Fruit fly (Drosophila melanogaster) whole organism, embryonic: ENCODE measurements around the gene Pak.

Source experiments
- Ada2b ChIP-seq: fragments of 200-800 bp; sonication (Bioruptor generic); IDR thresholded peaks from 2 replicates; pipeline ENCODE4 v1.3.6; 2022; ENCODE audit warnings: missing biosample characterization, missing genetic modification characterization
- Awh ChIP-seq: fragments of 200-800 bp; sonication (Bioruptor generic); IDR thresholded peaks from 2 replicates; pipeline ENCODE4, ENCODE4 v1.3.6; 2022; ENCODE audit warnings: missing biosample characterization, missing genetic modification characterization
- Bdp1 ChIP-seq: fragments of 200-800 bp; sonication (Bioruptor generic); optimal IDR thresholded peaks from 3 replicates; lab custom pipeline; 2016; ENCODE audit warnings: missing biosample characterization, missing genetic modification characterization
- CG10267 ChIP-seq: fragments of 200-800 bp; sonication (Bioruptor generic); optimal IDR thresholded peaks from 2 replicates; lab custom pipeline; 2018; ENCODE audit warnings: missing biosample characterization, mild to moderate bottlenecking, missing genetic modification characterization, moderate library complexity
- CG10565 ChIP-seq: fragments of 200-800 bp; sonication (Bioruptor generic); optimal IDR thresholded peaks from 3 replicates; lab custom pipeline; 2016; ENCODE audit warnings: missing biosample characterization, mild to moderate bottlenecking, missing genetic modification characterization
- CG11695 ChIP-seq: fragments of 200-800 bp; sonication (Bioruptor generic); IDR thresholded peaks from 3 replicates; pipeline ENCODE4 v1.3.6; 2022; ENCODE audit warnings: missing biosample characterization, missing genetic modification characterization
- CG14014 ChIP-seq: fragments of 200-800 bp; sonication (Bioruptor generic); IDR thresholded peaks from 2 replicates; pipeline ENCODE4 v1.3.6; 2022; ENCODE audit warnings: missing biosample characterization, missing genetic modification characterization
- CG15011 ChIP-seq: fragments of 200-800 bp; sonication (Bioruptor generic); optimal IDR thresholded peaks from 3 replicates; lab custom pipeline; 2018; ENCODE audit warnings: missing biosample characterization, mild to moderate bottlenecking, missing genetic modification characterization
- CG16815 ChIP-seq: fragments of 200-800 bp; sonication (Bioruptor generic); optimal IDR thresholded peaks from 3 replicates; lab custom pipeline; 2017; ENCODE audit warnings: missing biosample characterization, mild to moderate bottlenecking, missing genetic modification characterization
- CG17186 ChIP-seq: fragments of 200-800 bp; sonication (Bioruptor generic); optimal IDR thresholded peaks from 3 replicates; lab custom pipeline; 2017; ENCODE audit warnings: missing biosample characterization, missing genetic modification reagents, missing genetic modification characterization
- CG17568 ChIP-seq: fragments of 200-800 bp; sonication (Bioruptor generic); optimal IDR thresholded peaks from 2 replicates; lab custom pipeline; 2018; ENCODE audit warnings: missing biosample characterization, mild to moderate bottlenecking, missing genetic modification characterization, moderate library complexity
- CG17912 ChIP-seq: fragments of 200-800 bp; sonication (Bioruptor generic); optimal IDR thresholded peaks from 2 replicates; lab custom pipeline; 2018; ENCODE audit warnings: missing biosample characterization, mild to moderate bottlenecking, missing genetic modification characterization
- CG2678 ChIP-seq: fragments of 200-800 bp; sonication (Bioruptor generic); optimal IDR thresholded peaks from 3 replicates; lab custom pipeline; 2019; ENCODE audit warnings: missing biosample characterization, mild to moderate bottlenecking, missing genetic modification characterization, moderate library complexity
- CG2889 ChIP-seq: fragments of 200-800 bp; sonication (Bioruptor generic); IDR thresholded peaks from 3 replicates; pipeline ENCODE4 v1.3.6; 2022; ENCODE audit warnings: missing biosample characterization, missing genetic modification characterization
- CG3163 ChIP-seq: fragments of 200-800 bp; sonication (Bioruptor generic); optimal IDR thresholded peaks from 3 replicates; lab custom pipeline; 2016; ENCODE audit warnings: missing biosample characterization, missing genetic modification characterization
- CG32767 ChIP-seq: fragments of 200-800 bp; sonication (Bioruptor generic); IDR thresholded peaks from 2 replicates; pipeline ENCODE4 v1.3.6; 2022; ENCODE audit warnings: missing biosample characterization, missing genetic modification characterization
- CG33557 ChIP-seq: fragments of 200-800 bp; sonication (Bioruptor generic); optimal IDR thresholded peaks from 2 replicates; lab custom pipeline; 2019; ENCODE audit warnings: missing biosample characterization, mild to moderate bottlenecking, missing genetic modification characterization, moderate library complexity
- CG34376 ChIP-seq: fragments of 200-800 bp; sonication (Bioruptor generic); optimal IDR thresholded peaks from 2 replicates; lab custom pipeline; 2018; ENCODE audit warnings: missing biosample characterization, mild to moderate bottlenecking, missing genetic modification characterization
- CG4404 ChIP-seq: fragments of 200-800 bp; sonication (Bioruptor generic); IDR thresholded peaks from 2 replicates; pipeline ENCODE4 v1.3.6; 2022; ENCODE audit warnings: missing biosample characterization, missing genetic modification characterization
- CG4707 ChIP-seq: fragments of 200-800 bp; sonication (Bioruptor generic); optimal IDR thresholded peaks from 2 replicates; lab custom pipeline; 2018; ENCODE audit warnings: missing biosample characterization, mild to moderate bottlenecking, missing genetic modification characterization, moderate library complexity
- CG4820 ChIP-seq: fragments of 200-800 bp; sonication (Bioruptor generic); optimal IDR thresholded peaks from 3 replicates; lab custom pipeline; 2016; ENCODE audit warnings: missing biosample characterization, missing genetic modification characterization
- CG5245 ChIP-seq: fragments of 200-800 bp; sonication (Bioruptor generic); optimal IDR thresholded peaks from 3 replicates; lab custom pipeline; 2016; ENCODE audit warnings: missing biosample characterization, missing genetic modification characterization
- CG7556 ChIP-seq: fragments of 200-800 bp; sonication (Bioruptor generic); optimal IDR thresholded peaks from 2 replicates; lab custom pipeline; 2017; ENCODE audit warnings: missing biosample characterization, mild to moderate bottlenecking, missing genetic modification characterization
- CG7928 ChIP-seq: fragments of 200-800 bp; sonication (Bioruptor generic); optimal IDR thresholded peaks from 2 replicates; lab custom pipeline; 2017; ENCODE audit warnings: missing biosample characterization, mild to moderate bottlenecking, missing genetic modification characterization
- Eip74EF ChIP-seq, 2 experiments: fragments of 200-800 bp in 1 of 2; fragments of >200 bp in 1 of 2; sonication (Bioruptor generic) in 1 of 2; optimal IDR thresholded peaks; 2 replicates each; lab custom pipeline; 2017 to 2019; ENCODE audit warnings: missing biosample characterization in 2 of 2, missing genetic modification characterization in 2 of 2, mild to moderate bottlenecking in 1 of 2, moderate library complexity in 1 of 2
- Ets65A ChIP-seq: fragments of 200-800 bp; sonication (Bioruptor generic); peaks from one replicate; lab custom pipeline; 2016; ENCODE audit warnings: missing biosample characterization, missing genetic modification characterization
- HmgZ ChIP-seq: fragments of 200-800 bp; sonication (Bioruptor generic); optimal IDR thresholded peaks from 2 replicates; lab custom pipeline; 2018; ENCODE audit warnings: missing biosample characterization, mild to moderate bottlenecking, missing genetic modification characterization
- Mes4 ChIP-seq: fragments of 200-800 bp; sonication (Bioruptor generic); optimal IDR thresholded peaks from 2 replicates; lab custom pipeline; 2016; ENCODE audit warnings: missing biosample characterization, missing genetic modification characterization
- Nf-YB ChIP-seq: fragments of 200-800 bp; sonication (Bioruptor generic); optimal IDR thresholded peaks from 3 replicates; lab custom pipeline; 2019; ENCODE audit warnings: missing biosample characterization, mild to moderate bottlenecking, missing genetic modification characterization, moderate library complexity
- Nf-YC ChIP-seq: fragments of 200-800 bp; optimal IDR thresholded peaks from 3 replicates; lab custom pipeline; 2019; ENCODE audit warnings: missing biosample characterization, mild to moderate bottlenecking, missing genetic modification characterization, moderate library complexity
- Oli ChIP-seq: fragments of 200-800 bp; sonication (Bioruptor generic); optimal IDR thresholded peaks from 2 replicates; lab custom pipeline; 2018; ENCODE audit warnings: missing biosample characterization, mild to moderate bottlenecking, missing genetic modification characterization, moderate library complexity
- Spps ChIP-seq: fragments of 200-800 bp; sonication (Bioruptor generic); optimal IDR thresholded peaks from 2 replicates; lab custom pipeline; 2018; ENCODE audit warnings: missing biosample characterization, mild to moderate bottlenecking, missing genetic modification characterization
- Trl ChIP-seq, 3 experiments: fragments of >200 bp in 2 of 3; fragments of 200-800 bp in 1 of 3; sonication (Bioruptor generic) in 1 of 3; optimal IDR thresholded peaks; 2 replicates in 1 of 3; 3 replicates in 2 of 3; lab custom pipeline; 2016 to 2017; ENCODE audit warnings: missing biosample characterization in 1 of 3, missing genetic modification characterization in 1 of 3
- bigmax ChIP-seq: fragments of 200-800 bp; sonication (Bioruptor generic); optimal IDR thresholded peaks from 2 replicates; lab custom pipeline; 2018; ENCODE audit warnings: missing biosample characterization, mild to moderate bottlenecking, missing genetic modification characterization
- bsh ChIP-seq, 2 experiments: fragments of 200-800 bp; sonication (Bioruptor generic); optimal IDR thresholded peaks; 2 replicates each; lab custom pipeline; 2017 to 2018; ENCODE audit warnings: mild to moderate bottlenecking in 2 of 2, missing biosample characterization in 2 of 2, missing genetic modification characterization in 2 of 2, moderate library complexity in 1 of 2
- crp ChIP-seq, 2 experiments: fragments of 200-800 bp; sonication (Bioruptor generic); optimal IDR thresholded peaks; 2 replicates in 1 of 2; 3 replicates in 1 of 2; lab custom pipeline; 2017; ENCODE audit warnings: missing biosample characterization in 2 of 2, missing genetic modification characterization in 2 of 2, mild to moderate bottlenecking in 1 of 2, moderate library complexity in 1 of 2
- ftz-f1 ChIP-seq: fragments of 200-800 bp; sonication (Bioruptor generic); optimal IDR thresholded peaks from 2 replicates; lab custom pipeline; 2016; ENCODE audit warnings: missing biosample characterization, missing genetic modification characterization
- gem ChIP-seq: fragments of 200-800 bp; sonication (Bioruptor generic); optimal IDR thresholded peaks from 2 replicates; lab custom pipeline; 2019; ENCODE audit warnings: missing biosample characterization, mild to moderate bottlenecking, missing genetic modification characterization, moderate library complexity
- gsb-n ChIP-seq: fragments of 200-800 bp; sonication (Bioruptor generic); optimal IDR thresholded peaks from 3 replicates; lab custom pipeline; 2018; ENCODE audit warnings: missing biosample characterization, mild to moderate bottlenecking, missing genetic modification characterization
- kah ChIP-seq: fragments of 200-800 bp; sonication (Bioruptor generic); optimal IDR thresholded peaks from 2 replicates; lab custom pipeline; 2018; ENCODE audit warnings: missing biosample characterization, mild to moderate bottlenecking, missing genetic modification characterization
- pho ChIP-seq: fragments of 200-800 bp; sonication (Bioruptor generic); optimal IDR thresholded peaks from 2 replicates; lab custom pipeline; 2016; ENCODE audit warnings: missing biosample characterization, missing genetic modification characterization
- pros ChIP-seq: fragments of 200-800 bp; sonication (Bioruptor generic); optimal IDR thresholded peaks from 3 replicates; lab custom pipeline; 2019; ENCODE audit warnings: missing biosample characterization, mild to moderate bottlenecking, missing genetic modification characterization, moderate library complexity
- row ChIP-seq: fragments of 200-800 bp; sonication (Bioruptor generic); IDR thresholded peaks from 3 replicates; pipeline ENCODE4 v1.3.6; 2022; ENCODE audit warnings: missing biosample characterization, missing genetic modification characterization
- sc ChIP-seq, 3 experiments: fragments of >200 bp in 2 of 3; fragments of 200-800 bp in 1 of 3; sonication (Bioruptor generic) in 1 of 3; optimal IDR thresholded peaks; 2 replicates in 2 of 3; 3 replicates in 1 of 3; lab custom pipeline; 2017; ENCODE audit warnings: mild to moderate bottlenecking in 1 of 3, missing biosample characterization in 1 of 3, missing genetic modification characterization in 1 of 3, missing genetic modification reagents in 1 of 3
- sens ChIP-seq: fragments of 200-800 bp; sonication (Bioruptor generic); peaks from one replicate; lab custom pipeline; 2016; ENCODE audit warnings: missing biosample characterization, missing genetic modification characterization
- slp2 ChIP-seq: fragments of 200-800 bp; sonication (Bioruptor generic); optimal IDR thresholded peaks from 2 replicates; lab custom pipeline; 2016; ENCODE audit warnings: missing biosample characterization, missing genetic modification characterization
- so ChIP-seq: fragments of 200-800 bp; sonication (Bioruptor generic); IDR thresholded peaks from 3 replicates; pipeline ENCODE4 v1.3.6; 2022; ENCODE audit warnings: missing biosample characterization, missing genetic modification characterization
- tio ChIP-seq: fragments of 200-800 bp; sonication (Bioruptor generic); optimal IDR thresholded peaks from 2 replicates; lab custom pipeline; 2017; ENCODE audit warnings: missing biosample characterization, missing genetic modification characterization, inconsistent platforms

The Pak gene

DNA sequence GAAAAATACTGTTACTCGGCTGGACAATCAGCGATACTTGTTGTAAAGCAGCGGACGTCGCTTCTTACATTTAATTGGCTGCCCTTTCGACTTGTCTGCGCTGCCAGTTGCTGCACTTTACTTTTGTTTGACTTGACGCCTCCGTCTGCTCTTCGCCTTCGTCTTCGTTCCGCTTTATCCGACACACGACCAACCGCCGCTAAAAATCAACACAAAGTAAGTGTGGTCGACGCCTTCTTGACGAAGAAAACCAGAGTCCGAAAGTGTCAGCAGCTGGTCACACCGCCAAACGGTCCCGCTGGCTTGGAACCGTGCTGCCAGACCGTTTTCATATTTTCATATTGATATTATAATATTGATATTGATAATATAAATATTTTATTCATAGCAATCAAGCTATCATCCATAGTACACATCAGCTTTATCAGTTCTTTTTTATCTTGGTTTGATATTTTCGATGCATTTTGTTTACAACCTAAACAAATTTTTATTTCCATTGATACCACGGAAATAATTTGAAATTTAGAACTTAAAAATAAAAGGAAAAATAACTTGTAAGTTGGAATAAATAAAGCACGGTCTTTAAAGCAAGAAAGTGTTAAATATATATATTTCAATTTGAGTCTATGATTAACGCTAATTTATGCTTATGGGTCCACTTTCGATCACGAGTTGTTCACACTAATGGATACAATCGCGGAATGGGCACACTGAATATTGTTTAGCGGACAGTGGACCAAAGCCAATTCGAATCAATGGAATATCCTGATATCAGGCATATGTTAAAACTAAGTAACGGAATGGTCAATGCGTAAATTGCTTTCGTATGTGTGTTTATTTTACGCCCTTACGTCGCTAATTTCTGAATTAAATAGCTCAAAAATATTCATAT, 55.2 kb downstream of the Pak start, which contains the start of gene Dmtn (continued):
- TF ChIP-seq CG3163 (GFP tag; lab: Kevin White, UChicago) (peak; percentile 19), CG14014 (GFP tag; lab: Robert Waterston, UW) (no peak), Spps (tag; lab: Kevin White, UChicago) (no peak), pros (GFP tag; lab: Kevin White, UChicago) (peak; percentile 92), Eip74EF (GFP tag; optimal IDR thresholded peaks at IDR 0.05; lab: Kevin White, UChicago) (peak in 1 of 2 experiments; percentile 26), ftz-f1 (GFP tag; lab: Kevin White, UChicago) (peak; percentile 68), Mes4 (no peak), slp2 (peak; percentile 2), gem (tag; lab: Kevin White, UChicago) (peak; percentile 48), crp (GFP tag; optimal IDR thresholded peaks at IDR 0.05; lab: Kevin White, UChicago) (peak in 1 of 2 experiments; percentile 7), row (GFP tag; lab: Robert Waterston, UW) (no peak), CG2889 (GFP tag; lab: Robert Waterston, UW) (no peak), CG33557 (GFP tag; lab: Kevin White, UChicago) (no peak), CG34376 (peak; percentile 69), sens (GFP tag; lab: Kevin White, UChicago) (peak; percentile 68), CG17912 (GFP tag; lab: Kevin White, UChicago) (peak; percentile 16), CG16815 (GFP tag; lab: Kevin White, UChicago) (no peak), CG32767 (GFP tag; lab: Robert Waterston, UW) (no peak), CG17568 (peak; percentile 37), so (no peak), Awh (GFP tag; lab: Robert Waterston, UW) (no peak), CG4404 (GFP tag; lab: Robert Waterston, UW) (no peak), tio (GFP tag; lab: Kevin White, UChicago) (peak; percentile 33), bigmax (GFP tag; lab: Kevin White, UChicago) (peak; percentile 1), pho (GFP tag; lab: Kevin White, UChicago) (no peak), Oli (tag; lab: Kevin White, UChicago) (peak; percentile 25), Nf-YC (peak; percentile 10), gsb-n (tag; lab: Kevin White, UChicago) (no peak), Trl (optimal IDR thresholded peaks at IDR 0.05; lab: Kevin White, UChicago) (peak in 1 of 2 experiments; percentile 21), Trl (GFP tag; optimal IDR thresholded peaks at IDR 0.05; lab: Kevin White, UChicago) (no peak), CG4820 (GFP tag; lab: Kevin White, UChicago) (peak; percentile 4), CG4707 (peak; percentile 34), CG7928 (GFP tag; lab: Kevin White, UChicago) (no peak), HmgZ (tag; lab: Kevin White, UChicago) (no peak), CG7556 (peak; percentile 35), bsh (GFP tag; optimal IDR thresholded peaks at IDR 0.05; lab: Kevin White, UChicago) (peak in 1 of 2 experiments; percentile 20), kah (GFP tag; lab: Kevin White, UChicago) (no peak)

DNA sequence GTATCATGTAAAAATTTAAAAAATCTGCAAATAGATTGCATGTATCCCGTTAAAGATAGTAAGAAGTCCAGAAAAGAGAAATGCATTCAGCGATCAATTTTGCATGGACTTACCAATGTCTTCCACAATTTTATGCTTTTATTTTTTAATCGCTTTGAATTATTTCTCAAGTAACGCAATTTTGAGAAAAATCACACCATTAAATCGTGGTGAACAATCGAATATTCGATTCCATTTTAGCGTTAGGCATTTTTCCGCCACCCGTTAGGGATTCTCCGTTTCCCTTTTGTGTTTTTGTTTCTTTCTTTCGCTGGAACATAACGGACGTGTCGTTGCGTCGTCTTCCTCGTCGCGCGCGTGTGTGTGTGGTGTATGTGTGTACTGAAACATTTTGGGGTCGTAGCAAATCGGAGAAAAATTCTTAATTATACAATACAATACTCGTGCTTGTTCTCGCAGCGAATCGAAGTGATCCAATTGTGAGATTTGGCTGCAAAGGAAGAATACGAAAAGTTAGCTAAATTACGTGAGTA, 55.9 kb downstream of the Pak start, which contains the start of gene gpp:
Gene gpp (plus strand): TSS at position 290 of the 533 bp plus-strand sequence.
- TF ChIP-seq CG15011 (GFP tag; lab: Kevin White, UChicago) (no peak), CG10267 (tag; lab: Kevin White, UChicago) (peak; percentile 21), Ada2b (no peak), Bdp1 (GFP tag; lab: Kevin White, UChicago) (no peak), sc (optimal IDR thresholded peaks at IDR 0.05; lab: Kevin White, UChicago) (no peak), sc (GFP tag; optimal IDR thresholded peaks at IDR 0.05; lab: Kevin White, UChicago) (no peak), CG17186 (peak; percentile 34), CG2678 (peak; percentile 1), CG11695 (GFP tag; lab: Robert Waterston, UW) (no peak), Ets65A (GFP tag; lab: Kevin White, UChicago) (peak; percentile 79), CG5245 (GFP tag; lab: Kevin White, UChicago) (no peak), Nf-YB (GFP tag; lab: Kevin White, UChicago) (peak; percentile 21), CG10565 (GFP tag; lab: Kevin White, UChicago) (no peak)
